Worm (Caenorhabditis elegans) whole organism, young adult: Measurements from ENCODE around the gene C04G2.5.

Source experiments
- F39B2.1 ChIP-seq: fragments of 200-800 bp; sonication (Bioruptor generic); IDR thresholded peaks from 2 replicates; pipeline ENCODE4 v1.3.6; 2022; ENCODE audit warnings: missing genetic modification reagents, missing genetic modification characterization, missing compliant biosample characterization
- F49E8.2 ChIP-seq: sonication (generic microtip); optimal IDR thresholded peaks from 3 replicates; lab custom pipeline; 2017; ENCODE audit warnings: missing genetic modification characterization, mild to moderate bottlenecking, missing compliant biosample characterization, antibody characterized with exemption, moderate library complexity; ENCODE audit not compliant: insufficient read depth
- T07F8.4 ChIP-seq: sonication (generic microtip); optimal IDR thresholded peaks from 2 replicates; lab custom pipeline; 2016; ENCODE audit warnings: mild to moderate bottlenecking, missing genetic modification characterization, moderate library complexity, missing compliant biosample characterization
- ZK185.1 ChIP-seq: sonication (generic microtip); optimal IDR thresholded peaks from 2 replicates; lab custom pipeline; 2016; ENCODE audit warnings: mild to moderate bottlenecking, missing genetic modification characterization, missing compliant biosample characterization; ENCODE audit not compliant: poor library complexity, severe bottlenecking
- dox-1 ChIP-seq: fragments of 200-800 bp; sonication (Bioruptor generic); IDR thresholded peaks from 2 replicates; pipeline ENCODE4 v1.3.6; 2022; ENCODE audit warnings: missing genetic modification reagents, missing genetic modification characterization, missing compliant biosample characterization
- ets-4 ChIP-seq: fragments of 200-800 bp; sonication (Bioruptor generic); optimal IDR thresholded peaks from 2 replicates; lab custom pipeline; 2018; ENCODE audit warnings: mild to moderate bottlenecking, missing genetic modification characterization, missing compliant biosample characterization
- madf-3 ChIP-seq: fragments of 200-800 bp; sonication (Bioruptor generic); IDR thresholded peaks from 2 replicates; pipeline ENCODE4 v1.3.6; 2022; ENCODE audit warnings: missing genetic modification reagents, missing genetic modification characterization, missing compliant biosample characterization
- pha-4 ChIP-seq: fragments of 150-350 bp; sonication (generic microtip); optimal IDR thresholded peaks from 2 replicates; lab custom pipeline; 2014; ENCODE audit warnings: missing biosample characterization, missing genetic modification reagents, missing genetic modification characterization
- sptf-2 ChIP-seq: fragments of 200-800 bp; sonication (Bioruptor generic); optimal IDR thresholded peaks from 2 replicates; lab custom pipeline; 2018; ENCODE audit warnings: mild to moderate bottlenecking, missing genetic modification characterization, missing compliant biosample characterization

DNA sequence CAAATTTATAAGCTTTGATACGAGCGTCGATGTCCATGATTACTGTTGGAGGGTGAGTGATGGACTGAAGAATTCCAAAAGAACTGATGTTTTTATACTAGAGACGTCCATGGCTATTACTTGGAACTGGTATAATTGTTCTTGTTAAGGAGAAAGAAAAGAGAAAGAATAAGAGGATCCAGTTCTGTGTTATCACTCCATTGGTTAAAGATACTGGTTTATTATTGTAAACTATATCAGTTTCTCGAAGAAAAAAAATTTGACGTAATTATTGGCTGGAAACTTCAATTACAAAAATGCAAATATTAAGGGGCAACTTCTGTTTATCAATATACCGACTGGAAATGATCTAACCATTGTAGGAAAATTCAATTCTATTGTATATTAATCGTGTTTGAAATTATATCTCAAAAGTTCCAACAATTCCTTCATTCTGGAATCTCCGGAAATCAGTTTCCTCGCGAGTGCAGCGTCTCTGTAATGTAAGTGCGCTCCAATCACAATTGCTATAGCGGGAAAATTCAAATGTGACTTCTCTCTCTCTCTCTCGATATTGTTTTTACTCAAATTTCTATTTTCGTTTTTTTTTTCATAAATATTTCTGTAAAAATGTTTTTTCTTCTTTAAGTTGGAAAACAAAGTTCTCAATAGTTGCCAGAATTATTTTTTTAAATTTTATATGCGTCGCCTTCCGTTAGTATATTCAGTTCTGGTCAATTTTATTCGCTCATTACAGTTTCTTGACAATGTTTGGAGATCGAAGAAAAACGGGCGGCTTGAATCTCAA is 9.5 kb downstream of the C04G2.5 start, which contains the start of the genes col-2 and ndc-80:
- TF ChIP-seq F39B2.1 (GFP tag; lab: Robert Waterston, UW) (no peak), ets-4 (GFP tag; lab: Kevin White, UChicago) (no peak), T07F8.4 (no peak), ZK185.1 (tag; lab: Kevin White, UChicago) (no peak), pha-4 (tag; lab: Kevin White, UChicago) (peak; percentile 12), F49E8.2 (tag; lab: Kevin White, UChicago) (peak; percentile 37), sptf-2 (GFP tag; lab: Kevin White, UChicago) (no peak), madf-3 (GFP tag; lab: Robert Waterston, UW) (no peak), dox-1 (GFP tag; lab: Robert Waterston, UW) (peak; percentile 56)
